Fruit fly (Drosophila melanogaster) whole organism, embryonic: ENCODE measurements around the gene Cys.
A peak's percentile ranks its signal among the peaks of the same experiment; 100 is the strongest.

ENCODE experiments used
- Atf6 ChIP-seq: fragments of 200-800 bp; sonication (Bioruptor generic); IDR thresholded peaks from 2 replicates; pipeline ENCODE4 v1.3.6; 2022; ENCODE audit warnings: missing biosample characterization, missing genetic modification characterization
- B-H2 ChIP-seq: fragments of 200-800 bp; sonication (Bioruptor generic); optimal IDR thresholded peaks from 2 replicates; lab custom pipeline; 2018; ENCODE audit warnings: missing biosample characterization, mild to moderate bottlenecking, missing genetic modification characterization
- CG15514 ChIP-seq: fragments of 200-800 bp; sonication (Bioruptor generic); optimal IDR thresholded peaks from 3 replicates; lab custom pipeline; 2017; ENCODE audit warnings: missing biosample characterization, missing genetic modification characterization, mild to moderate bottlenecking, moderate library complexity, missing genetic modification reagents
- CG17361 ChIP-seq: fragments of 200-800 bp; sonication (Bioruptor generic); IDR thresholded peaks from 3 replicates; pipeline ENCODE4 v1.3.6; 2022; ENCODE audit warnings: missing biosample characterization, missing genetic modification characterization
- CG17829 ChIP-seq: fragments of 200-800 bp; optimal IDR thresholded peaks from 2 replicates; lab custom pipeline; 2019; ENCODE audit warnings: missing biosample characterization, mild to moderate bottlenecking, missing genetic modification characterization, moderate library complexity
- CG18262 ChIP-seq: fragments of 200-800 bp; optimal IDR thresholded peaks from 3 replicates; lab custom pipeline; 2019; ENCODE audit warnings: missing biosample characterization, mild to moderate bottlenecking, missing genetic modification characterization, moderate library complexity
- CG2120 ChIP-seq: fragments of 200-800 bp; sonication (Bioruptor generic); optimal IDR thresholded peaks from 3 replicates; lab custom pipeline; 2016; ENCODE audit warnings: missing biosample characterization, missing genetic modification characterization
- CG2712 ChIP-seq: fragments of 200-800 bp; optimal IDR thresholded peaks from 3 replicates; lab custom pipeline; 2019; ENCODE audit warnings: missing biosample characterization, mild to moderate bottlenecking, missing genetic modification characterization, moderate library complexity
- CG2875 ChIP-seq: fragments of 200-800 bp; sonication (Bioruptor generic); optimal IDR thresholded peaks from 2 replicates; lab custom pipeline; 2017; ENCODE audit warnings: missing biosample characterization, mild to moderate bottlenecking, missing genetic modification characterization, missing genetic modification reagents
- CG30403 ChIP-seq: fragments of 200-800 bp; sonication (Bioruptor generic); optimal IDR thresholded peaks from 3 replicates; lab custom pipeline; 2016; ENCODE audit warnings: missing biosample characterization, missing genetic modification characterization
- CG31441 ChIP-seq: fragments of 200-800 bp; sonication (Bioruptor generic); IDR thresholded peaks from 2 replicates; pipeline ENCODE4 v1.3.6; 2022; ENCODE audit warnings: missing biosample characterization, missing genetic modification characterization
- CG3163 ChIP-seq: fragments of 200-800 bp; sonication (Bioruptor generic); optimal IDR thresholded peaks from 3 replicates; lab custom pipeline; 2016; ENCODE audit warnings: missing biosample characterization, missing genetic modification characterization
- CG34224 ChIP-seq: fragments of 200-800 bp; sonication (Bioruptor generic); IDR thresholded peaks from 3 replicates; pipeline ENCODE4 v1.3.6; 2022; ENCODE audit warnings: missing biosample characterization, missing genetic modification characterization; ENCODE audit not compliant: partially characterized antibody
- CG4404 ChIP-seq: fragments of 200-800 bp; sonication (Bioruptor generic); IDR thresholded peaks from 2 replicates; pipeline ENCODE4 v1.3.6; 2022; ENCODE audit warnings: missing biosample characterization, missing genetic modification characterization
- CG8765 ChIP-seq: fragments of 200-800 bp; sonication (Bioruptor generic); IDR thresholded peaks from 2 replicates; pipeline ENCODE4 v1.3.6; 2022; ENCODE audit warnings: missing biosample characterization, missing genetic modification characterization
- CG8924 ChIP-seq: fragments of 200-800 bp; optimal IDR thresholded peaks from 3 replicates; lab custom pipeline; 2019; ENCODE audit warnings: missing biosample characterization, mild to moderate bottlenecking, missing genetic modification characterization, moderate library complexity
- Lim3 ChIP-seq: fragments of 200-800 bp; sonication (Bioruptor generic); IDR thresholded peaks from 2 replicates; pipeline ENCODE4 v1.3.6; 2022; ENCODE audit warnings: missing biosample characterization, missing genetic modification characterization
- NfI ChIP-seq: fragments of 200-800 bp; sonication (Bioruptor generic); optimal IDR thresholded peaks from 3 replicates; lab custom pipeline; 2018; ENCODE audit warnings: missing biosample characterization, mild to moderate bottlenecking, missing genetic modification characterization, moderate library complexity
- Sry-β ChIP-seq: fragments of 200-800 bp; sonication (Bioruptor generic); optimal IDR thresholded peaks from 2 replicates; lab custom pipeline; 2018; ENCODE audit warnings: missing biosample characterization, mild to moderate bottlenecking, missing genetic modification characterization, moderate library complexity
- Trl ChIP-seq, 3 experiments: fragments of >200 bp in 2 of 3; fragments of 200-800 bp in 1 of 3; sonication (Bioruptor generic) in 1 of 3; optimal IDR thresholded peaks; 2 replicates in 1 of 3; 3 replicates in 2 of 3; lab custom pipeline; 2016 to 2017; ENCODE audit warnings: missing biosample characterization in 1 of 3, missing genetic modification characterization in 1 of 3
- Xrp1 ChIP-seq: fragments of 200-800 bp; sonication (Bioruptor generic); IDR thresholded peaks from 2 replicates; pipeline ENCODE4 v1.3.6; 2022; ENCODE audit warnings: missing biosample characterization, missing genetic modification characterization
- bigmax ChIP-seq: fragments of 200-800 bp; sonication (Bioruptor generic); optimal IDR thresholded peaks from 2 replicates; lab custom pipeline; 2018; ENCODE audit warnings: missing biosample characterization, mild to moderate bottlenecking, missing genetic modification characterization
- cas ChIP-seq: fragments of 200-800 bp; sonication (Bioruptor generic); IDR thresholded peaks from 2 replicates; pipeline ENCODE4 v1.3.6; 2022; ENCODE audit warnings: missing biosample characterization, missing genetic modification characterization
- cwo ChIP-seq: fragments of 200-800 bp; sonication (Bioruptor generic); optimal IDR thresholded peaks from 3 replicates; lab custom pipeline; 2017; ENCODE audit warnings: missing biosample characterization, missing genetic modification characterization, mild to moderate bottlenecking, moderate library complexity, missing genetic modification reagents
- dan ChIP-seq: fragments of 200-800 bp; sonication (Bioruptor generic); IDR thresholded peaks from 2 replicates; pipeline ENCODE4 v1.3.6; 2022; ENCODE audit warnings: missing biosample characterization, missing genetic modification characterization
- dm ChIP-seq: fragments of 200-800 bp; sonication (Bioruptor generic); optimal IDR thresholded peaks from 3 replicates; lab custom pipeline; 2016; ENCODE audit warnings: missing biosample characterization, missing genetic modification characterization
- eyg ChIP-seq: fragments of 200-800 bp; sonication (Bioruptor generic); optimal IDR thresholded peaks from 3 replicates; lab custom pipeline; 2016; ENCODE audit warnings: missing biosample characterization, missing genetic modification characterization
- gce ChIP-seq: fragments of 200-800 bp; sonication (Bioruptor generic); IDR thresholded peaks from 3 replicates; pipeline ENCODE4 v1.3.6; 2022; ENCODE audit warnings: missing biosample characterization, missing genetic modification characterization
- gem ChIP-seq: fragments of 200-800 bp; sonication (Bioruptor generic); optimal IDR thresholded peaks from 2 replicates; lab custom pipeline; 2019; ENCODE audit warnings: missing biosample characterization, mild to moderate bottlenecking, missing genetic modification characterization, moderate library complexity
- gfzf ChIP-seq: fragments of 200-800 bp; sonication (Bioruptor generic); optimal IDR thresholded peaks from 2 replicates; lab custom pipeline; 2016; ENCODE audit warnings: missing biosample characterization, mild to moderate bottlenecking, missing genetic modification characterization, moderate library complexity
- kay ChIP-seq: fragments of 200-800 bp; sonication (Bioruptor generic); optimal IDR thresholded peaks from 2 replicates; lab custom pipeline; 2016; ENCODE audit warnings: missing biosample characterization, missing genetic modification characterization
- klu ChIP-seq: fragments of 200-800 bp; sonication (Bioruptor generic); IDR thresholded peaks from 2 replicates; pipeline ENCODE4 v1.3.6; 2022; ENCODE audit warnings: missing biosample characterization, missing genetic modification characterization
- lilli ChIP-seq: fragments of 200-800 bp; sonication (Bioruptor generic); optimal IDR thresholded peaks from 3 replicates; lab custom pipeline; 2016; ENCODE audit warnings: missing biosample characterization, missing genetic modification characterization
- luna ChIP-seq: fragments of 200-800 bp; sonication (Bioruptor generic); optimal IDR thresholded peaks from 2 replicates; lab custom pipeline; 2016; ENCODE audit warnings: missing biosample characterization, missing genetic modification characterization
- phol ChIP-seq: fragments of 200-800 bp; sonication (Bioruptor generic); optimal IDR thresholded peaks from 3 replicates; lab custom pipeline; 2018; ENCODE audit warnings: missing biosample characterization, mild to moderate bottlenecking, missing genetic modification characterization, moderate library complexity
- sc ChIP-seq, 3 experiments: fragments of >200 bp in 2 of 3; fragments of 200-800 bp in 1 of 3; sonication (Bioruptor generic) in 1 of 3; optimal IDR thresholded peaks; 2 replicates in 2 of 3; 3 replicates in 1 of 3; lab custom pipeline; 2017; ENCODE audit warnings: mild to moderate bottlenecking in 1 of 3, missing biosample characterization in 1 of 3, missing genetic modification characterization in 1 of 3, missing genetic modification reagents in 1 of 3
- sd ChIP-seq: fragments of 200-800 bp; sonication (Bioruptor generic); optimal IDR thresholded peaks from 3 replicates; lab custom pipeline; 2018; ENCODE audit warnings: missing biosample characterization, mild to moderate bottlenecking, missing genetic modification characterization, moderate library complexity
- sens ChIP-seq: fragments of 200-800 bp; sonication (Bioruptor generic); peaks from one replicate; lab custom pipeline; 2016; ENCODE audit warnings: missing biosample characterization, missing genetic modification characterization
- sim ChIP-seq: fragments of 200-800 bp; sonication (Bioruptor generic); IDR thresholded peaks from 2 replicates; pipeline ENCODE4 v1.3.6; 2022; ENCODE audit warnings: missing biosample characterization, missing genetic modification characterization
- slou ChIP-seq: fragments of 200-800 bp; sonication (Bioruptor generic); optimal IDR thresholded peaks from 3 replicates; lab custom pipeline; 2016; ENCODE audit warnings: missing biosample characterization, missing genetic modification characterization
- sqz ChIP-seq: fragments of 200-800 bp; sonication (Bioruptor generic); optimal IDR thresholded peaks from 3 replicates; lab custom pipeline; 2018; ENCODE audit warnings: missing biosample characterization, mild to moderate bottlenecking, missing genetic modification characterization
- unc-4 ChIP-seq: fragments of 200-800 bp; sonication (Bioruptor generic); IDR thresholded peaks from 2 replicates; pipeline ENCODE4 v1.3.6; 2022; ENCODE audit warnings: missing biosample characterization, missing genetic modification characterization; ENCODE audit not compliant: partially characterized antibody
- zen2 ChIP-seq: fragments of 200-800 bp; sonication (Bioruptor generic); IDR thresholded peaks from 3 replicates; pipeline ENCODE4 v1.3.6; 2022; ENCODE audit warnings: missing biosample characterization, missing genetic modification characterization; ENCODE audit not compliant: partially characterized antibody
- zf30C ChIP-seq: fragments of 200-800 bp; sonication (Bioruptor generic); optimal IDR thresholded peaks from 3 replicates; lab custom pipeline; 2018; ENCODE audit warnings: missing biosample characterization, mild to moderate bottlenecking, missing genetic modification characterization

Cys gene

DNA sequence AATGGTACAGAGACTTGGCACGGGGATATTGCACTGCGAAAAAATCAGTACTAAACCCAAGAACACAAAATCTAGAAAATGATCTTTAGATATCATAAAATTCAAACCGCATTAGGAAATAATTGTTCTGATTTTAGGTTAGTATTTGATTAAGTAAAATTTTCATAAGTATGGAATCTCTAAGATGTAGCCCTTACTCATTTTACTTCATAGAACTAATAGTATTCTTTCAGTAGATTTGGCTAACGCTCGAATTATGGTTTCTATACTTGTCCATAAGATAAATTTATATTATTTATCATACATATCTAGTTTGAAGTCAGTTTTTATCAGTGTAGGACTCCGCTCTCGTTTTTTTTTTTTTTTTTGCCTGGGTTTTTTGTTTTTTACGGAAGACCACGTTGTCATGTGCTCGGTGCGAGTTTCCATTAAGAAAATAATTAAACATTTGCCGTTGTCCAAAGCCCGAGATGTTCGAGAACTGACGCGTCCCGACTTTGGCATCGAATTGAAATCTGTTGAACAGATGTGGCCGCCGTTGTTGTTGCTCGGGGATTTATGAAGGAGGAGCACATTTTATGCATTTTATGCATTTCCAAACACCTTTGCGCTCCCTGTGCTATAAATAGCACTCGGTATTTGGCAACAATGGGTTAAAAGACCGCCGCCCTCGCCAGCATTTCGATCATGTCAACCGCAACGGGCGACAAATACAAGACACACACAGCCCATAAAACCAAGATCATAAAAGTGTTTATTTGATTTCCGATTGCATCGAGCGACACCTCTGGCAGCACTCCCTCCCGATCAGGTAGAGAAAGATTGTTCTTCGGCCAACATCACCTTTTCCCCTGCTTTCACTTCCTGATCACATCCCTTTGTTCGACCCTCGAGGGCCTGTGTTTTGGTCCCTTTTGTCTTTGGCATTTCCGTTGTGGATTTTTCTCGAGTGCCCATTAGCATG, 17.3 kb upstream of the Cys start (continued):
- 0 out of 2 replicates have a peak, but pooled peaks have one; percentile 9 for TF ChIP-seq CG8765 (GFP tag; lab: Robert Waterston, UW)
- peak; percentile 79 for TF ChIP-seq sens (GFP tag; lab: Kevin White, UChicago)
- TF ChIP-seq CG34224 = no peak
- TF ChIP-seq gce (GFP tag; lab: Robert Waterston, UW) = no peak
- no peak for TF ChIP-seq cas
- peak; percentile 58 for TF ChIP-seq CG18262 (tag; lab: Kevin White, UChicago)
- peak; percentile 32 for TF ChIP-seq phol
- peak; percentile 39; the same call in 1 of the 2 replicates for TF ChIP-seq Xrp1 (GFP tag; lab: Robert Waterston, UW)
- TF ChIP-seq sc (optimal IDR thresholded peaks at IDR 0.05; lab: Kevin White, UChicago) = no peak
- peak; percentile 11 for TF ChIP-seq sc (GFP tag; optimal IDR thresholded peaks at IDR 0.05; lab: Kevin White, UChicago)
- peak; percentile 65 for TF ChIP-seq zf30C (GFP tag; lab: Kevin White, UChicago)
- TF ChIP-seq CG30403 (GFP tag; lab: Kevin White, UChicago) = peak; percentile 22
- no peak for TF ChIP-seq cwo (GFP tag; lab: Kevin White, UChicago)
- peak; percentile 58 for TF ChIP-seq gem
- TF ChIP-seq CG2712 (tag; lab: Kevin White, UChicago) = peak; percentile 71
- TF ChIP-seq gfzf (GFP tag; lab: Kevin White, UChicago) = no peak
- TF ChIP-seq CG31441 (GFP tag; lab: Robert Waterston, UW) = 0 out of 2 replicates have a peak, but pooled peaks have one; percentile 38
- TF ChIP-seq kay (GFP tag; lab: Kevin White, UChicago) = no peak
- no peak for TF ChIP-seq Trl (optimal IDR thresholded peaks at IDR 0.05; lab: Kevin White, UChicago)
- no peak for TF ChIP-seq Trl (GFP tag; optimal IDR thresholded peaks at IDR 0.05; lab: Kevin White, UChicago)
- TF ChIP-seq lilli (GFP tag; lab: Kevin White, UChicago) = no peak
- peak; percentile 45 for TF ChIP-seq CG4404 (GFP tag; lab: Robert Waterston, UW)
- no peak for TF ChIP-seq Atf6

DNA sequence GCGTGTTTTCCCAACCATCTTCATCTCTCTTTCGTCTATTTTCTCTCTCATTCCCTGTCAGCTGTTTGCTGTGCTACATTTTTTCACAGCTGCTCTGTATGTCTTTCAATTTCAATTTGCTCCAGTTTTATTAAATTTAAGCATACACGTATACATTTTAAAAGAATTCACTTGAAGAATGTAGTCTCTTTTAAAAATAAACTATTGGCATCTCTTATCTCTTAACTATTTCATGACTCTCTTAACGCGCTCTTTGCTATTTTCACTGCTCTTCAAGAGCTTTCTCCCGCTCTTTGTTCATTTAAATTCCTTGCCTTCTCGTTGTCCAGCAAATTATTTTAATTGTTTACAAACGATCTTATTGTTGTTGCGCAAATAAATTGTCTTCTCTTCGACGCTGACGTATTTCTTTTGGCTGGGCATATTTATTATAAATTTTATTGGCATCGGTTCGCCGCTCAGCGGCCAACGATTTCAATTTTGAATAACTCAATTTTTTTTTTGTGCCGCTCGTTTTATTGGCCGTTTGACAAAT, 10.7 kb upstream of the Cys start:
- TF ChIP-seq dm (GFP tag; lab: Kevin White, UChicago) = no peak
- TF ChIP-seq CG2875 (GFP tag; lab: Kevin White, UChicago) = no peak
- TF ChIP-seq sd (tag; lab: Kevin White, UChicago) = peak; percentile 70
- peak; percentile 88 for TF ChIP-seq CG3163 (GFP tag; lab: Kevin White, UChicago)
- peak; percentile 64 to 78 for TF ChIP-seq Trl (optimal IDR thresholded peaks at IDR 0.05; lab: Kevin White, UChicago)
- TF ChIP-seq Trl (GFP tag; optimal IDR thresholded peaks at IDR 0.05; lab: Kevin White, UChicago) = no peak
- TF ChIP-seq, all 482 proteins: peak for 3

DNA sequence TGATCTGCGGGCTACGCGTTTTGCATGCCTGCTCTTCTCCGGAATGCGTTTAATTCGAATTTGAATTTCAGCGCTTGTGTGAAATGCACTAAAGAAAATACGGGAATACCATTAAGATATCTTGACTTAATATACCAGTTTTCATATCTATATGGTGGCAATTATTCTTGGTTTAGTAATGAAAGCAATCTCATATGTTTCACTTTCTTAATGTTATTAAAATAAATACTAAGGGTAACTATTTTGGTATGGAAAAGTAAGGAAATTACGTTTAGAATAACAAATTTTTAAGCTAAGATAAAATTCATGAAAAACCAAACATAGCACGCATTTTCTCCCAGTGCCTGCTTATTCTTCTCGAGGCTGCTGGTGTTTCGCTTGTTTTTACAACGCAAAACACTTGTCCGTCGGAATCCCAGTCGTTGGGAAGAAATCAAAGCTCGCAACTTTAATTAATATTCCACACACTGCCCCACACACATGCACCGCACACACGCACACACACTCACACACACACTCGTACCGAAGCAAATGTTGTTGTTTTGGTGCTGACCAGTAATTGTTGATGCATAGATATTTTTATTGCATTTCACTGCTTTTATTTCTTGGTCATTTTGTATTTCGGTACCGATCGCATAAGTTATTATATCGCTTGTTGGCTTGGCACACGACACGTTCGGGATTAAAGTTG, 8.5 kb upstream of the Cys start:
- no peak for TF ChIP-seq bigmax
- no peak for TF ChIP-seq slou (GFP tag; lab: Kevin White, UChicago)
- TF ChIP-seq klu = no peak
- no peak for TF ChIP-seq NfI
- no peak for TF ChIP-seq CG8924
- no peak for TF ChIP-seq CG17829
- TF ChIP-seq unc-4 (GFP tag; lab: Robert Waterston, UW) = no peak
- no peak for TF ChIP-seq sim (GFP tag; lab: Robert Waterston, UW)
- TF ChIP-seq Lim3 (GFP tag; lab: Robert Waterston, UW) = no peak
- TF ChIP-seq CG2120 (GFP tag; lab: Kevin White, UChicago) = peak; percentile 5
- no peak for TF ChIP-seq CG15514 (GFP tag; lab: Kevin White, UChicago)
- no peak for TF ChIP-seq dan
- no peak for TF ChIP-seq sqz (GFP tag; lab: Kevin White, UChicago)
- TF ChIP-seq B-H2 = no peak
- TF ChIP-seq luna (GFP tag; lab: Kevin White, UChicago) = no peak
- no peak for TF ChIP-seq Sry-β (GFP tag; lab: Kevin White, UChicago)
- peak; percentile 47; the same call in 2 of the 3 replicates for TF ChIP-seq CG17361 (GFP tag; lab: Robert Waterston, UW)
- TF ChIP-seq zen2 (GFP tag; lab: Robert Waterston, UW) = no peak
- no peak for TF ChIP-seq eyg (GFP tag; lab: Kevin White, UChicago)
